Worm (Caenorhabditis elegans): Measurements from ENCODE around the gene Y25C1A.7.

The Y25C1A.7 gene

ce11 chrII:3054622-3055021 lies 16.2 kb downstream of the Y25C1A.7 start:
- peak; percentile 31 for TF ChIP-seq ceh-31 (tag; optimal IDR thresholded peaks at IDR 0.05)
- no peak for TF ChIP-seq eyg-1 (tag; optimal IDR thresholded peaks at IDR 0.05)
- TF ChIP-seq nfya-1 (tag; optimal IDR thresholded peaks at IDR 0.05), result peak; percentile 72
- peak; percentile 6 for TF ChIP-seq hlh-6 (tag; optimal IDR thresholded peaks at IDR 0.05)
- TF ChIP-seq tbx-2 (tag; optimal IDR thresholded peaks at IDR 0.05), result peak; percentile 22
- no peak for TF ChIP-seq tbx-7 (tag; optimal IDR thresholded peaks at IDR 0.05)
- TF ChIP-seq ceh-2 (tag; optimal IDR thresholded peaks at IDR 0.05), result peak; percentile 11
- no peak for TF ChIP-seq sox-4 (tag; optimal IDR thresholded peaks at IDR 0.05)
- peak; percentile 55 for TF ChIP-seq ceh-34 (tag; optimal IDR thresholded peaks at IDR 0.05)
- peak; percentile 23 for TF ChIP-seq ref-2 (tag; optimal IDR thresholded peaks at IDR 0.05)

ce11 chrII:3054221-3054620 lies 16.6 kb downstream of the Y25C1A.7 start, which contains the start of gene lido-13:
lido-13 (minus strand) TSS chrII:3054321.
- no peak for TF ChIP-seq pros-1 (tag; optimal IDR thresholded peaks at IDR 0.05)
- no peak for TF ChIP-seq pha-2 (tag; optimal IDR thresholded peaks at IDR 0.05)
- no peak for TF ChIP-seq lim-6 (tag; optimal IDR thresholded peaks at IDR 0.05)
- TF ChIP-seq unc-42 (tag; optimal IDR thresholded peaks at IDR 0.05), result no peak
- TF ChIP-seq ref-2 (tag; optimal IDR thresholded peaks at IDR 0.05), result no peak

DNA sequence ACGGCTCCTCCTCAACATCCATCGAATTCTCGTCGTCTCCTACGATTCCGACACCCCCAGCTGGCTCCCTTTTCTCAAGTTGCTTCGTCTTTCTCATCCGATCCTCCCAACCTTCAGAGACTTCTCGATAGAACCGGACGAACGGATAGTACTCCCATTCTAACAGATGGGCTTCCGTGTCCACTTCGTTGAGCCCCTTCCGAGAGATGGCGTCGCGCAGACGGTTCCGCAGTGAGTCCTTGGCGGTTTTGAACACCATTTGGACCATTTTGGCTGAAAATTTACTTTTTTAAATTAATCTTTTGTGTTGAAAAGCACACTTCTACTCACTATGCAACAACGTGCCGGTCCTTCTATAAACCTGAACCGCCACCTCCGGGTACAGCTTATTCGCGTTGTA lies 17.2 kb downstream of the Y25C1A.7 start:
- TF ChIP-seq tbx-2 (tag; optimal IDR thresholded peaks at IDR 0.05) (no peak), ceh-9 (tag; optimal IDR thresholded peaks at IDR 0.05) (no peak), ceh-18 (tag; optimal IDR thresholded peaks at IDR 0.05) (no peak), fax-1 (tag; optimal IDR thresholded peaks at IDR 0.05) (no peak), rnt-1 (tag; optimal IDR thresholded peaks at IDR 0.05) (no peak), hlh-8 (tag; optimal IDR thresholded peaks at IDR 0.05) (no peak), ceh-2 (tag; optimal IDR thresholded peaks at IDR 0.05) (no peak), pax-1 (tag; optimal IDR thresholded peaks at IDR 0.05) (no peak), syd-9 (tag; optimal IDR thresholded peaks at IDR 0.05) (no peak), ttx-3 (tag; optimal IDR thresholded peaks at IDR 0.05) (no peak), pqm-1 (tag; optimal IDR thresholded peaks at IDR 0.05) (no peak), hlh-13 (GFP tag; optimal IDR thresholded peaks at IDR 0.05) (no peak), nhr-232 (tag; optimal IDR thresholded peaks at IDR 0.05) (no peak), pag-3 (tag; optimal IDR thresholded peaks at IDR 0.05; ENCODE audit: borderline replicate concordance) (no peak), sox-4 (tag; optimal IDR thresholded peaks at IDR 0.05) (no peak), ets-4 (tag; optimal IDR thresholded peaks at IDR 0.05) (no peak)

- no peak for TF ChIP-seq fkh-10 (GFP tag; optimal IDR thresholded peaks at IDR 0.05)
- TF ChIP-seq pat-9 (tag; optimal IDR thresholded peaks at IDR 0.05), result no peak
- TF ChIP-seq ceh-14 (tag; optimal IDR thresholded peaks at IDR 0.05), result no peak
- no peak for TF ChIP-seq fkh-6 (tag; optimal IDR thresholded peaks at IDR 0.05)
- TF ChIP-seq elt-2 (tag; optimal IDR thresholded peaks at IDR 0.05), result no peak
- no peak for TF ChIP-seq sox-2 (GFP tag; IDR thresholded peaks at IDR 0.05)
- no peak for TF ChIP-seq unc-42 (tag; optimal IDR thresholded peaks at IDR 0.05)
- TF ChIP-seq zip-5 (tag; optimal IDR thresholded peaks at IDR 0.05), result no peak
- TF ChIP-seq pag-3 (tag; optimal IDR thresholded peaks at IDR 0.05; ENCODE audit: borderline replicate concordance), result no peak
- no peak for TF ChIP-seq ceh-18 (tag; optimal IDR thresholded peaks at IDR 0.05)
Observed at ce11 chrII:3052843-3053242, 18.0 kb downstream of the Y25C1A.7 start.

ce11 chrII:3051332-3051731 lies 19.5 kb downstream of the Y25C1A.7 start:
- no peak for TF ChIP-seq pha-2 (tag; optimal IDR thresholded peaks at IDR 0.05)
- no peak for TF ChIP-seq ceh-31 (tag; optimal IDR thresholded peaks at IDR 0.05)
- no peak for TF ChIP-seq sox-4 (tag; optimal IDR thresholded peaks at IDR 0.05)
- TF ChIP-seq sdc-2 (tag; optimal IDR thresholded peaks at IDR 0.05), result no peak
- no peak for TF ChIP-seq odd-2 (tag; optimal IDR thresholded peaks at IDR 0.05)
- TF ChIP-seq nfya-1 (tag; optimal IDR thresholded peaks at IDR 0.05), result no peak
- no peak for TF ChIP-seq elt-2 (tag; optimal IDR thresholded peaks at IDR 0.05)
- TF ChIP-seq C08G9.2 (tag; optimal IDR thresholded peaks at IDR 0.05), result no peak
- no peak for TF ChIP-seq ceh-9 (tag; optimal IDR thresholded peaks at IDR 0.05)
- TF ChIP-seq ceh-34 (tag; optimal IDR thresholded peaks at IDR 0.05), result no peak
- no peak for TF ChIP-seq tbx-2 (tag; optimal IDR thresholded peaks at IDR 0.05)
- TF ChIP-seq fkh-10 (GFP tag; optimal IDR thresholded peaks at IDR 0.05), result no peak
- no peak for TF ChIP-seq F13H6.1 (tag; optimal IDR thresholded peaks at IDR 0.05)
- no peak for TF ChIP-seq npax-4 (tag; optimal IDR thresholded peaks at IDR 0.05)
- no peak for TF ChIP-seq elt-4 (tag; optimal IDR thresholded peaks at IDR 0.05)
